Fruit fly (Drosophila melanogaster) whole organism, embryonic: ENCODE data around the gene Polr3A.

Source experiments
- BtbVII ChIP-seq: fragments of 200-800 bp; sonication (Bioruptor generic); optimal IDR thresholded peaks from 3 replicates; lab custom pipeline; 2017; ENCODE audit warnings: missing biosample characterization, mild to moderate bottlenecking, missing genetic modification characterization
- CG10209 ChIP-seq: fragments of 200-800 bp; sonication (Bioruptor generic); optimal IDR thresholded peaks from 3 replicates; lab custom pipeline; 2017; ENCODE audit warnings: missing biosample characterization, mild to moderate bottlenecking, missing genetic modification characterization, missing genetic modification reagents
- CG10959 ChIP-seq: fragments of 200-800 bp; sonication (Bioruptor generic); IDR thresholded peaks from 2 replicates; pipeline ENCODE4 v1.3.6; 2022; ENCODE audit warnings: missing biosample characterization, missing genetic modification characterization
- CG13287 ChIP-seq: fragments of 200-800 bp; sonication (Bioruptor generic); IDR thresholded peaks from 2 replicates; pipeline ENCODE4 v1.3.6; 2022; ENCODE audit warnings: missing biosample characterization, missing genetic modification characterization; ENCODE audit not compliant: partially characterized antibody
- CG14860 ChIP-seq: fragments of 200-800 bp; sonication (Bioruptor generic); IDR thresholded peaks from 3 replicates; pipeline ENCODE4 v1.3.6; 2022; ENCODE audit warnings: missing biosample characterization, missing genetic modification characterization; ENCODE audit not compliant: partially characterized antibody
- CG15011 ChIP-seq: fragments of 200-800 bp; sonication (Bioruptor generic); optimal IDR thresholded peaks from 3 replicates; lab custom pipeline; 2018; ENCODE audit warnings: missing biosample characterization, mild to moderate bottlenecking, missing genetic modification characterization
- CG15269 ChIP-seq: fragments of 200-800 bp; sonication (Bioruptor generic); optimal IDR thresholded peaks from 2 replicates; lab custom pipeline; 2018; ENCODE audit warnings: missing biosample characterization, mild to moderate bottlenecking, missing genetic modification characterization, moderate library complexity
- CG17829 ChIP-seq: fragments of 200-800 bp; optimal IDR thresholded peaks from 2 replicates; lab custom pipeline; 2019; ENCODE audit warnings: missing biosample characterization, mild to moderate bottlenecking, missing genetic modification characterization, moderate library complexity
- CG1832 ChIP-seq: fragments of 200-800 bp; sonication (Bioruptor generic); optimal IDR thresholded peaks from 2 replicates; lab custom pipeline; 2017; ENCODE audit warnings: missing biosample characterization, mild to moderate bottlenecking, missing genetic modification characterization, inconsistent platforms
- CG2129 ChIP-seq: fragments of 200-800 bp; sonication (Bioruptor generic); IDR thresholded peaks from 2 replicates; pipeline ENCODE4 v1.3.6; 2022; ENCODE audit warnings: missing biosample characterization, missing genetic modification characterization; ENCODE audit not compliant: partially characterized antibody
- CG34224 ChIP-seq: fragments of 200-800 bp; sonication (Bioruptor generic); IDR thresholded peaks from 3 replicates; pipeline ENCODE4 v1.3.6; 2022; ENCODE audit warnings: missing biosample characterization, missing genetic modification characterization; ENCODE audit not compliant: partially characterized antibody
- CG43689 ChIP-seq: fragments of 200-800 bp; sonication (Bioruptor generic); IDR thresholded peaks from 2 replicates; pipeline ENCODE4 v1.3.6; 2022; ENCODE audit warnings: missing biosample characterization, missing genetic modification characterization
- CG4707 ChIP-seq: fragments of 200-800 bp; sonication (Bioruptor generic); optimal IDR thresholded peaks from 2 replicates; lab custom pipeline; 2018; ENCODE audit warnings: missing biosample characterization, mild to moderate bottlenecking, missing genetic modification characterization, moderate library complexity
- CG5245 ChIP-seq: fragments of 200-800 bp; sonication (Bioruptor generic); optimal IDR thresholded peaks from 3 replicates; lab custom pipeline; 2016; ENCODE audit warnings: missing biosample characterization, missing genetic modification characterization
- CG6791 ChIP-seq: fragments of 200-800 bp; sonication (Bioruptor generic); IDR thresholded peaks from 3 replicates; pipeline ENCODE4 v1.3.6; 2022; ENCODE audit warnings: missing biosample characterization, missing genetic modification characterization; ENCODE audit not compliant: partially characterized antibody
- CG7839 ChIP-seq: fragments of 200-800 bp; sonication (Bioruptor generic); optimal IDR thresholded peaks from 3 replicates; lab custom pipeline; 2018; ENCODE audit warnings: missing biosample characterization, mild to moderate bottlenecking, missing genetic modification characterization, moderate library complexity
- CG7963 ChIP-seq: fragments of 200-800 bp; sonication (Bioruptor generic); IDR thresholded peaks from 3 replicates; pipeline ENCODE4 v1.3.6; 2022; ENCODE audit warnings: missing biosample characterization, missing genetic modification characterization; ENCODE audit not compliant: partially characterized antibody
- Dref ChIP-seq: fragments of 200-800 bp; sonication (Bioruptor generic); IDR thresholded peaks from 2 replicates; pipeline ENCODE4 v1.3.6; 2022; ENCODE audit warnings: missing biosample characterization, missing genetic modification characterization
- Ets97D ChIP-seq: fragments of 200-800 bp; sonication (Bioruptor generic); optimal IDR thresholded peaks from 3 replicates; lab custom pipeline; 2016; ENCODE audit warnings: missing biosample characterization, missing genetic modification characterization
- Fer3 ChIP-seq: fragments of 200-800 bp; sonication (Bioruptor generic); optimal IDR thresholded peaks from 2 replicates; lab custom pipeline; 2018; ENCODE audit warnings: missing biosample characterization, mild to moderate bottlenecking, missing genetic modification characterization, moderate library complexity
- Gsc ChIP-seq: fragments of 200-800 bp; sonication (Bioruptor generic); IDR thresholded peaks from 2 replicates; pipeline ENCODE4 v1.3.6; 2022; ENCODE audit warnings: missing biosample characterization, missing genetic modification characterization
- H15 ChIP-seq: fragments of 200-800 bp; sonication (Bioruptor generic); IDR thresholded peaks from 3 replicates; pipeline ENCODE4 v1.3.6; 2022; ENCODE audit warnings: missing biosample characterization, missing genetic modification characterization
- H2.0 ChIP-seq: fragments of 200-800 bp; sonication (Bioruptor generic); IDR thresholded peaks from 2 replicates; pipeline ENCODE4 v1.3.6; 2022; ENCODE audit warnings: missing biosample characterization, missing genetic modification characterization
- HLH4C ChIP-seq: fragments of 200-800 bp; sonication (Bioruptor generic); IDR thresholded peaks from 3 replicates; pipeline ENCODE4 v1.3.6; 2022; ENCODE audit warnings: missing biosample characterization, missing genetic modification characterization; ENCODE audit not compliant: partially characterized antibody
- HmgZ ChIP-seq: fragments of 200-800 bp; sonication (Bioruptor generic); optimal IDR thresholded peaks from 2 replicates; lab custom pipeline; 2018; ENCODE audit warnings: missing biosample characterization, mild to moderate bottlenecking, missing genetic modification characterization
- MESR4 ChIP-seq: fragments of 200-800 bp; sonication (Bioruptor generic); optimal IDR thresholded peaks from 2 replicates; lab custom pipeline; 2018; ENCODE audit warnings: missing biosample characterization, mild to moderate bottlenecking, missing genetic modification characterization, moderate library complexity
- Med ChIP-seq: fragments of 200-800 bp; sonication (Bioruptor generic); peaks from one replicate; lab custom pipeline; 2016; ENCODE audit warnings: missing biosample characterization, missing genetic modification characterization, mild to moderate bottlenecking, inconsistent platforms, moderate library complexity
- Mrtf ChIP-seq: fragments of 200-800 bp; sonication (Bioruptor generic); IDR thresholded peaks from 3 replicates; pipeline ENCODE4 v1.3.6; 2022; ENCODE audit warnings: missing biosample characterization, missing genetic modification characterization
- Scr ChIP-seq: fragments of 200-800 bp; sonication (Bioruptor generic); IDR thresholded peaks from 2 replicates; pipeline ENCODE4 v1.3.6; 2022; ENCODE audit warnings: missing biosample characterization, missing genetic modification characterization; ENCODE audit not compliant: partially characterized antibody
- Sry-β ChIP-seq: fragments of 200-800 bp; sonication (Bioruptor generic); optimal IDR thresholded peaks from 2 replicates; lab custom pipeline; 2018; ENCODE audit warnings: missing biosample characterization, mild to moderate bottlenecking, missing genetic modification characterization, moderate library complexity
- Usf ChIP-seq: fragments of 200-800 bp; sonication (Bioruptor generic); optimal IDR thresholded peaks from 2 replicates; lab custom pipeline; 2017; ENCODE audit warnings: missing genotype, missing biosample characterization, missing genetic modification characterization
- Xrp1 ChIP-seq: fragments of 200-800 bp; sonication (Bioruptor generic); IDR thresholded peaks from 2 replicates; pipeline ENCODE4 v1.3.6; 2022; ENCODE audit warnings: missing biosample characterization, missing genetic modification characterization
- YL-1 ChIP-seq: fragments of 200-800 bp; sonication (Bioruptor generic); optimal IDR thresholded peaks from 3 replicates; lab custom pipeline; 2017; ENCODE audit warnings: missing biosample characterization, mild to moderate bottlenecking, missing genetic modification characterization
- bbx ChIP-seq: fragments of 200-800 bp; sonication (Bioruptor generic); IDR thresholded peaks from 2 replicates; pipeline ENCODE4 v1.3.6; 2022; ENCODE audit warnings: missing biosample characterization, missing genetic modification characterization; ENCODE audit not compliant: partially characterized antibody
- dimm ChIP-seq: fragments of 200-800 bp; sonication (Bioruptor generic); IDR thresholded peaks from 2 replicates; pipeline ENCODE4 v1.3.6; 2022; ENCODE audit warnings: missing biosample characterization, missing genetic modification characterization
- esg ChIP-seq: fragments of 200-800 bp; sonication (Bioruptor generic); conservative IDR thresholded peaks from 2 replicates; pipeline ENCODE4 v1.3.6; 2022; ENCODE audit warnings: missing biosample characterization, missing genetic modification characterization
- gce ChIP-seq: fragments of 200-800 bp; sonication (Bioruptor generic); IDR thresholded peaks from 3 replicates; pipeline ENCODE4 v1.3.6; 2022; ENCODE audit warnings: missing biosample characterization, missing genetic modification characterization
- gem ChIP-seq: fragments of 200-800 bp; sonication (Bioruptor generic); optimal IDR thresholded peaks from 2 replicates; lab custom pipeline; 2019; ENCODE audit warnings: missing biosample characterization, mild to moderate bottlenecking, missing genetic modification characterization, moderate library complexity
- nerfin-2 ChIP-seq: fragments of 200-800 bp; sonication (Bioruptor generic); IDR thresholded peaks from 2 replicates; pipeline ENCODE4 v1.3.6; 2022; ENCODE audit warnings: missing biosample characterization, missing genetic modification characterization; ENCODE audit not compliant: partially characterized antibody
- pho ChIP-seq: fragments of 200-800 bp; sonication (Bioruptor generic); optimal IDR thresholded peaks from 2 replicates; lab custom pipeline; 2016; ENCODE audit warnings: missing biosample characterization, missing genetic modification characterization
- pzg ChIP-seq: fragments of 200-800 bp; sonication (Bioruptor generic); optimal IDR thresholded peaks from 3 replicates; lab custom pipeline; 2018; ENCODE audit warnings: missing biosample characterization, mild to moderate bottlenecking, missing genetic modification characterization, moderate library complexity
- run ChIP-seq: fragments of 200-800 bp; sonication (Bioruptor generic); optimal IDR thresholded peaks from 3 replicates; lab custom pipeline; 2018; ENCODE audit warnings: missing biosample characterization, mild to moderate bottlenecking, missing genetic modification characterization
- sima ChIP-seq: fragments of 200-800 bp; sonication (Bioruptor generic); optimal IDR thresholded peaks from 2 replicates; lab custom pipeline; 2016; ENCODE audit warnings: missing biosample characterization, missing genetic modification characterization
- sna ChIP-seq: fragments of 200-800 bp; sonication (Bioruptor generic); IDR thresholded peaks from 2 replicates; pipeline ENCODE4 v1.3.6; 2022; ENCODE audit warnings: missing biosample characterization, missing genetic modification characterization; ENCODE audit not compliant: partially characterized antibody
- stc ChIP-seq: fragments of 200-800 bp; sonication (Bioruptor generic); IDR thresholded peaks from 2 replicates; pipeline ENCODE4 v1.3.6; 2022; ENCODE audit warnings: missing biosample characterization, missing genetic modification characterization
- tna ChIP-seq: fragments of 200-800 bp; sonication (Bioruptor generic); IDR thresholded peaks from 2 replicates; pipeline ENCODE4 v1.3.6; 2022; ENCODE audit warnings: missing biosample characterization, missing genetic modification characterization; ENCODE audit not compliant: partially characterized antibody
- ttk ChIP-seq: fragments of 200-800 bp; sonication (Bioruptor generic); IDR thresholded peaks from 2 replicates; pipeline ENCODE4 v2.1.2; 2022; ENCODE audit warnings: missing biosample characterization, missing genetic modification characterization
- vnd ChIP-seq: fragments of 200-800 bp; sonication (Bioruptor generic); IDR thresholded peaks from 3 replicates; pipeline ENCODE4 v1.3.6; 2022; ENCODE audit warnings: missing biosample characterization, missing genetic modification characterization; ENCODE audit not compliant: partially characterized antibody
- wek ChIP-seq: fragments of 200-800 bp; sonication (Bioruptor generic); optimal IDR thresholded peaks from 3 replicates; lab custom pipeline; 2018; ENCODE audit warnings: missing biosample characterization, mild to moderate bottlenecking, missing genetic modification characterization, moderate library complexity

Gene Polr3A

DNA sequence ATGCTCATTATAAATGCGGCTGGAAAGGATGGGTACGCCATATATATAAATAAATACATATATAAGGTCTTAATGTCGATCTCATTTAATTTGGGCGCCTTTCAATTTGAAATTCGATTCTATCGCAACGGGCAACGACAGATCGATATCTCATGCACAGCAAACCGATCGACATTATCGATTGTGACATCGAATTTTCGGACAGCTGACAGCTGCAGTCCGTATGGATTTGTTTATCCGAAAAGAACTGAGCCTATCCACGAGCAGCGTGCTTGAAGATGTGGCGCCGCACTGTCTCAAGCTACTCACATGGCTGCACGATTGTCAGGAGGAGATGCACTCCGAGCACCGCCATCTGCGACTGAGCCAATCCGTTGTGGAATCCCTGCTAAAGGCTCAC is 30.8 kb upstream of the Polr3A start, which contains the start of gene CG8191 (continued):
- TF ChIP-seq CG43689 (GFP tag; lab: Robert Waterston, UW) (no peak), nerfin-2 (GFP tag; lab: Robert Waterston, UW) (peak; percentile 73), Mrtf (no peak), CG15269 (tag; lab: Kevin White, UChicago) (no peak), CG2129 (GFP tag; lab: Robert Waterston, UW) (peak; percentile 45; the same call in 1 of the 2 replicates), esg (GFP tag; lab: Robert Waterston, UW) (no peak), gem (tag; lab: Kevin White, UChicago) (no peak), CG14860 (GFP tag; lab: Robert Waterston, UW) (peak; percentile 38; the same call in 2 of the 3 replicates), Med (GFP tag; lab: Kevin White, UChicago) (peak; percentile 44), CG5245 (no peak), CG10209 (no peak), MESR4 (GFP tag; lab: Kevin White, UChicago) (peak; percentile 50), Usf (GFP tag; lab: Kevin White, UChicago) (no peak), CG15011 (GFP tag; lab: Kevin White, UChicago) (no peak), CG6791 (peak; percentile 86), run (tag; lab: Kevin White, UChicago) (no peak), Xrp1 (GFP tag; lab: Robert Waterston, UW) (no peak), sna (GFP tag; lab: Robert Waterston, UW) (peak; percentile 62), CG4707 (GFP tag; lab: Kevin White, UChicago) (no peak), CG17829 (tag; lab: Kevin White, UChicago) (peak; percentile 6), Scr (GFP tag; lab: Robert Waterston, UW) (peak; percentile 66), vnd (GFP tag; lab: Robert Waterston, UW) (peak; percentile 61; the same call in 2 of the 3 replicates), CG13287 (GFP tag; lab: Robert Waterston, UW) (peak; percentile 77), HmgZ (tag; lab: Kevin White, UChicago) (no peak), Ets97D (GFP tag; lab: Kevin White, UChicago) (no peak), sima (GFP tag; lab: Kevin White, UChicago) (no peak), Fer3 (tag; lab: Kevin White, UChicago) (no peak), pho (GFP tag; lab: Kevin White, UChicago) (no peak), BtbVII (GFP tag; lab: Kevin White, UChicago) (no peak), HLH4C (peak; percentile 82), gce (GFP tag; lab: Robert Waterston, UW) (no peak), pzg (GFP tag; lab: Kevin White, UChicago) (peak; percentile 44), H15 (GFP tag; lab: Robert Waterston, UW) (no peak), ttk (GFP tag; lab: Robert Waterston, UW) (no peak), dimm (GFP tag; lab: Robert Waterston, UW) (no peak), bbx (GFP tag; lab: Robert Waterston, UW) (peak; percentile 84), CG10959 (GFP tag; lab: Robert Waterston, UW) (no peak), wek (GFP tag; lab: Kevin White, UChicago) (no peak), H2.0 (GFP tag; lab: Robert Waterston, UW) (no peak), CG34224 (GFP tag; lab: Robert Waterston, UW) (peak; percentile 80), CG7839 (tag; lab: Kevin White, UChicago) (no peak), CG1832 (GFP tag; lab: Kevin White, UChicago) (no peak), stc (GFP tag; lab: Robert Waterston, UW) (no peak), tna (GFP tag; lab: Robert Waterston, UW) (peak; percentile 84), Sry-β (GFP tag; lab: Kevin White, UChicago) (peak; percentile 17), CG7963 (GFP tag; lab: Robert Waterston, UW) (peak; percentile 61; the same call in 1 of the 3 replicates), YL-1 (GFP tag; lab: Kevin White, UChicago) (peak; percentile 23), Dref (GFP tag; lab: Robert Waterston, UW) (peak; percentile 82), Gsc (GFP tag; lab: Robert Waterston, UW) (no peak)
